Worm (Caenorhabditis elegans) whole organism, L4 larva: Measurements from ENCODE around the gene grl-4.

ENCODE experiments used
- F10B5.3 ChIP-seq: sonication (generic microtip); optimal IDR thresholded peaks from 2 replicates; lab custom pipeline; 2016; ENCODE audit warnings: mild to moderate bottlenecking, missing genetic modification characterization, missing compliant biosample characterization
- F44E2.7 ChIP-seq: fragments of 200-800 bp; sonication (Bioruptor generic); IDR thresholded peaks from 2 replicates; pipeline ENCODE4 v2.1.2; 2022; ENCODE audit warnings: missing genetic modification characterization, missing compliant biosample characterization
- T26A8.4 ChIP-seq: fragments of 200-800 bp; sonication (Bioruptor generic); IDR thresholded peaks from 2 replicates; pipeline ENCODE4 v1.3.6; 2022; ENCODE audit warnings: missing genetic modification characterization, missing compliant biosample characterization
- aha-1 ChIP-seq: fragments of 150-350 bp; peaks from one replicate; lab custom pipeline; 2014; ENCODE audit warnings: missing biosample characterization, missing genetic modification characterization
- ceh-20 ChIP-seq: fragments of 200-800 bp; sonication (Bioruptor generic); IDR thresholded peaks from 2 replicates; pipeline ENCODE4 v1.3.6; 2022; ENCODE audit warnings: missing genetic modification reagents, missing genetic modification characterization, missing compliant biosample characterization
- daf-16 ChIP-seq, 3 experiments: sonication (generic microtip); optimal IDR thresholded peaks; 2 replicates each; lab custom pipeline; 2016 to 2017; ENCODE audit warnings: missing genetic modification characterization in 3 of 3, missing genetic modification reagents in 3 of 3, mild to moderate bottlenecking in 2 of 3, missing compliant biosample characterization in 2 of 3, missing biosample characterization in 1 of 3, moderate library complexity in 1 of 3
- daf-8 ChIP-seq: fragments of 200-800 bp; sonication (Bioruptor generic); IDR thresholded peaks from 2 replicates; pipeline ENCODE4 v1.3.6; 2022; ENCODE audit warnings: missing genetic modification characterization, missing compliant biosample characterization
- dmd-6 ChIP-seq: fragments of 200-800 bp; sonication (Bioruptor generic); IDR thresholded peaks from 2 replicates; pipeline ENCODE4 v1.3.6; 2022; ENCODE audit warnings: missing genetic modification reagents, missing genetic modification characterization, missing compliant biosample characterization
- dmd-9 ChIP-seq: fragments of 200-800 bp; sonication (Bioruptor generic); IDR thresholded peaks from 2 replicates; pipeline ENCODE4 v1.3.6; 2022; ENCODE audit warnings: missing genetic modification reagents, missing genetic modification characterization, missing compliant biosample characterization
- dpl-1 ChIP-seq: fragments of 150-350 bp; optimal IDR thresholded peaks from 2 replicates; lab custom pipeline; 2014; ENCODE audit warnings: missing biosample characterization, missing genetic modification reagents, missing genetic modification characterization
- dve-1 ChIP-seq: sonication (generic microtip); optimal IDR thresholded peaks from 2 replicates; lab custom pipeline; 2017; ENCODE audit warnings: antibody characterized with exemption, mild to moderate bottlenecking, missing genetic modification characterization, missing compliant biosample characterization; ENCODE audit not compliant: insufficient read depth
- egl-43 ChIP-seq: fragments of 200-800 bp; sonication (Bioruptor generic); IDR thresholded peaks from 2 replicates; pipeline ENCODE4 v1.3.6; 2022; ENCODE audit warnings: missing genetic modification reagents, missing genetic modification characterization, missing compliant biosample characterization
- gei-8 ChIP-seq: fragments of 200-800 bp; sonication (Bioruptor generic); optimal IDR thresholded peaks from 2 replicates; lab custom pipeline; 2018; ENCODE audit warnings: mild to moderate bottlenecking, missing genetic modification characterization, missing compliant biosample characterization
- hif-1 ChIP-seq, 2 experiments: sonication (generic microtip); optimal IDR thresholded peaks; 2 replicates each; lab custom pipeline; 2016 to 2017; ENCODE audit warnings: missing compliant biosample characterization in 2 of 2, missing genetic modification characterization in 2 of 2, missing genetic modification reagents in 2 of 2, missing genotype in 2 of 2, mild to moderate bottlenecking in 1 of 2
- hlh-11 ChIP-seq: fragments of 200-800 bp; sonication (Bioruptor generic); optimal IDR thresholded peaks from 2 replicates; lab custom pipeline; 2018; ENCODE audit warnings: mild to moderate bottlenecking, missing genetic modification characterization, missing compliant biosample characterization
- hlh-30 ChIP-seq: sonication (generic microtip); optimal IDR thresholded peaks from 2 replicates; lab custom pipeline; 2017; ENCODE audit warnings: antibody characterized with exemption, mild to moderate bottlenecking, missing genetic modification characterization, missing compliant biosample characterization; ENCODE audit not compliant: insufficient read depth
- lin-1 ChIP-seq: fragments of 200-800 bp; sonication (Bioruptor generic); IDR thresholded peaks from 2 replicates; pipeline ENCODE4 v1.3.6; 2022; ENCODE audit warnings: missing genetic modification reagents, missing genetic modification characterization, missing compliant biosample characterization
- lin-15B ChIP-seq: fragments of 150-350 bp; sonication (generic microtip); optimal IDR thresholded peaks from 3 replicates; lab custom pipeline; 2014; ENCODE audit warnings: missing biosample characterization, missing genetic modification characterization
- lir-3 ChIP-seq: sonication (generic microtip); optimal IDR thresholded peaks from 2 replicates; lab custom pipeline; 2016; ENCODE audit warnings: mild to moderate bottlenecking, missing genetic modification characterization, missing compliant biosample characterization
- madf-5 ChIP-seq, 2 experiments: fragments of 200-800 bp; sonication (Bioruptor generic); IDR thresholded peaks; 2 replicates each; pipeline ENCODE4 v1.3.6; 2022; ENCODE audit warnings: missing compliant biosample characterization in 2 of 2, missing genetic modification characterization in 2 of 2
- mes-2 ChIP-seq: sonication (generic microtip); optimal IDR thresholded peaks from 2 replicates; lab custom pipeline; 2016; ENCODE audit warnings: missing genotype, mild to moderate bottlenecking, missing genetic modification characterization, missing compliant biosample characterization; ENCODE audit not compliant: poor library complexity, severe bottlenecking
- nhr-102 ChIP-seq: sonication (generic microtip); optimal IDR thresholded peaks from 2 replicates; lab custom pipeline; 2016; ENCODE audit warnings: mild to moderate bottlenecking, missing genetic modification characterization, moderate library complexity, missing compliant biosample characterization
- nhr-11 ChIP-seq: fragments of 150-350 bp; optimal IDR thresholded peaks from 2 replicates; lab custom pipeline; 2014; ENCODE audit warnings: missing biosample characterization, missing genetic modification characterization
- nhr-25 ChIP-seq: sonication (generic microtip); optimal IDR thresholded peaks from 2 replicates; lab custom pipeline; 2017; ENCODE audit warnings: missing genetic modification characterization, mild to moderate bottlenecking, missing compliant biosample characterization, antibody characterized with exemption, moderate library complexity, borderline replicate concordance; ENCODE audit not compliant: insufficient read depth
- nhr-28 ChIP-seq: fragments of 150-350 bp; optimal IDR thresholded peaks from 2 replicates; lab custom pipeline; 2014; ENCODE audit warnings: missing biosample characterization, missing genetic modification characterization
- nhr-41 ChIP-seq: fragments of 200-800 bp; sonication (Bioruptor generic); IDR thresholded peaks from 2 replicates; pipeline ENCODE4 v1.3.6; 2022; ENCODE audit warnings: missing genetic modification reagents, missing genetic modification characterization, missing compliant biosample characterization
- nhr-6 ChIP-seq: fragments of 150-350 bp; optimal IDR thresholded peaks from 2 replicates; lab custom pipeline; 2014; ENCODE audit warnings: missing biosample characterization, missing genetic modification characterization
- nhr-77 ChIP-seq: fragments of 150-350 bp; optimal IDR thresholded peaks from 2 replicates; lab custom pipeline; 2014; ENCODE audit warnings: missing biosample characterization, missing genetic modification characterization
- pqm-1 ChIP-seq: sonication (generic microtip); optimal IDR thresholded peaks from 2 replicates; lab custom pipeline; 2017; ENCODE audit warnings: missing biosample characterization, missing genetic modification characterization
- rbr-2 ChIP-seq: sonication (generic microtip); optimal IDR thresholded peaks from 2 replicates; lab custom pipeline; 2016; ENCODE audit warnings: missing genotype, missing genetic modification characterization, missing compliant biosample characterization
- saeg-2 ChIP-seq: fragments of 200-800 bp; sonication (Bioruptor generic); IDR thresholded peaks from 2 replicates; pipeline ENCODE4 v1.3.6; 2022; ENCODE audit warnings: missing genetic modification reagents, missing genetic modification characterization, missing compliant biosample characterization
- set-16 ChIP-seq: fragments of 200-800 bp; sonication (Bioruptor generic); IDR thresholded peaks from 2 replicates; pipeline ENCODE4 v1.3.6; 2022; ENCODE audit warnings: missing genetic modification reagents, missing genetic modification characterization, missing compliant biosample characterization
- skn-1 ChIP-seq: fragments of 150-350 bp; optimal IDR thresholded peaks from 2 replicates; lab custom pipeline; 2014; ENCODE audit warnings: missing biosample characterization, missing genetic modification characterization
- snpc-4 ChIP-seq: fragments of 150-350 bp; optimal IDR thresholded peaks from 2 replicates; lab custom pipeline; 2014; ENCODE audit warnings: missing biosample characterization, missing genetic modification characterization
- spr-1 ChIP-seq: sonication (generic microtip); optimal IDR thresholded peaks from 2 replicates; lab custom pipeline; 2016; ENCODE audit warnings: mild to moderate bottlenecking, missing genetic modification characterization, missing compliant biosample characterization
- unc-62 ChIP-seq, 3 experiments: fragments of 150-350 bp in 1 of 3; sonication (generic microtip); optimal IDR thresholded peaks in 2 of 3; peaks in 1 of 3; 1 replicate in 1 of 3; 2 replicates in 2 of 3; lab custom pipeline; 2014 to 2017; ENCODE audit warnings: missing biosample characterization in 3 of 3, missing genetic modification characterization in 3 of 3, missing genetic modification reagents in 3 of 3, missing genotype in 1 of 3
- zfp-2 ChIP-seq: sonication (generic microtip); optimal IDR thresholded peaks from 2 replicates; lab custom pipeline; 2016; ENCODE audit warnings: mild to moderate bottlenecking, missing genetic modification characterization, missing compliant biosample characterization
- zip-11 ChIP-seq: fragments of 200-800 bp; sonication (Bioruptor generic); IDR thresholded peaks from 2 replicates; pipeline ENCODE4 v1.3.6; 2022; ENCODE audit warnings: missing genetic modification characterization, missing compliant biosample characterization
- ztf-7 ChIP-seq: fragments of 150-350 bp; optimal IDR thresholded peaks from 2 replicates; lab custom pipeline; 2014; ENCODE audit warnings: missing biosample characterization, missing genetic modification characterization

grl-4 gene

DNA sequence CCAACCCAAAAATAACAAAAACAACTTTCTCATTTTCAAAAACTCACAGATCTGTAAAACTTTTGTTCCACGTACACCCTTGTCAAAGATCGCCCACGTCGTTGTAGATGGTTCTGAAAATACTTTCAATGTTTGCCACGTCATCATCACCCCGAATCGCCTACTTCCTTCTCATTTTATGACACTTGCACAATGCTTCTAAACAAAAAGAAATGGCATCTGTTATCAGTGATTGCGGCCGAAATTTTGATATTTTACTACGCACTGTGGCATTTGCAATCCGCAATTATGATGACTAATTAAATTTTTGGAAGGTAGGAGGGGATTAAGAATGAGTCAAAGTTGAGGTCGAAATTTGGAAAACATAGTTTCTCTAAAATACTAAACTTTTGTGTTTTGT is 15.1 kb upstream of the grl-4 start:
- TF ChIP-seq aha-1: peak; percentile 62
- TF ChIP-seq skn-1 (tag; lab: Kevin White, UChicago): no peak
- TF ChIP-seq dmd-6 (GFP tag; lab: Robert Waterston, UW): peak; percentile 56
- no peak for TF ChIP-seq madf-5 (GFP tag; IDR thresholded peaks at IDR 0.05; lab: Robert Waterston, UW)
- no peak for TF ChIP-seq lin-15B
- peak; percentile 36 for TF ChIP-seq nhr-28
- TF ChIP-seq unc-62 (GFP tag; optimal IDR thresholded peaks at IDR 0.05 in 1 of 2; lab: Kevin White, UChicago): peak in 1 of 2 experiments; percentile 74
- TF ChIP-seq unc-62 (tag; optimal IDR thresholded peaks at IDR 0.05; lab: Kevin White, UChicago): no peak
- TF ChIP-seq dve-1 (tag; lab: Kevin White, UChicago): peak; percentile 37
- TF ChIP-seq hif-1 (tag; optimal IDR thresholded peaks at IDR 0.05; lab: Kevin White, UChicago): no peak
- no peak for TF ChIP-seq daf-16 (GFP tag; optimal IDR thresholded peaks at IDR 0.05; lab: Kevin White, UChicago)
- peak; percentile 50 for TF ChIP-seq daf-16 (tag; optimal IDR thresholded peaks at IDR 0.05; lab: Kevin White, UChicago)
- peak; percentile 77 for TF ChIP-seq pqm-1 (tag; lab: Kevin White, UChicago)
- peak; percentile 31 for TF ChIP-seq hlh-11

- no peak for TF ChIP-seq ztf-7 (tag; lab: Kevin White, UChicago)
- TF ChIP-seq unc-62 (GFP tag; optimal IDR thresholded peaks at IDR 0.05 in 1 of 2; lab: Kevin White, UChicago): peak in 1 of 2 experiments; percentile 98
- TF ChIP-seq unc-62 (tag; optimal IDR thresholded peaks at IDR 0.05; lab: Kevin White, UChicago): no peak
- TF ChIP-seq, all 104 proteins: peak for 1
Observed at ce11 chrIV:7324913-7325312, 14.4 kb upstream of the grl-4 start.

ce11 chrIV:7323904-7324303 is 13.3 kb upstream of the grl-4 start:
- peak; percentile 90 for TF ChIP-seq aha-1
- no peak for TF ChIP-seq rbr-2 (tag; lab: Kevin White, UChicago)
- TF ChIP-seq gei-8 (GFP tag; lab: Kevin White, UChicago): no peak

DNA sequence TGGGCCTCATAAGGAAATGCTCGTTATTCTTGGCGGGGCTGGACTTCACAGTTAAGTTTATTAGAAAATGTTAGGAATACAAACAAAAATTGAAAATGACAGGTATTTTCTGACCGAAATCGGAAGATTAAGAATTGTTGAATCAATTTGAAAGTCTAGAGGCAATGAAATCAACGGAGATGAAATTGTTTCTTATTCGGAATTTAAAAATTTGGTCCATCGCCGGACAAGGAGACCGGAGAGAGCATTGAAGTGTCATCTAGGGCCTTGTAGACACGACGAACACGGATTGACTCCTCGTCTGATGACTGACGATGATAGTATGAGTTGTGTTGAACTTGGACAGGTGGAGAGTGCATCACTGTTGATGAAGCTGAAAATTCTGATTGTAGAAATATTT is 10.1 kb upstream of the grl-4 start:
- TF ChIP-seq unc-62 (GFP tag; optimal IDR thresholded peaks at IDR 0.05 in 1 of 2; lab: Kevin White, UChicago): peak in 1 of 2 experiments; percentile 92
- TF ChIP-seq unc-62 (tag; optimal IDR thresholded peaks at IDR 0.05; lab: Kevin White, UChicago): no peak
- no peak for TF ChIP-seq zip-11 (GFP tag; lab: Robert Waterston, UW)

ce11 chrIV:7319931-7320435 is 9.4 kb upstream of the grl-4 start:
- peak; percentile 36 for TF ChIP-seq nhr-77 (tag; lab: Kevin White, UChicago)
- peak; percentile 53; the same call in 1 of the 2 replicates for TF ChIP-seq lin-1 (GFP tag; lab: Robert Waterston, UW)
- no peak for TF ChIP-seq F44E2.7 (GFP tag; lab: Robert Waterston, UW)
- 0 out of 2 replicates have a peak, but pooled peaks have one; percentile 22 for TF ChIP-seq saeg-2 (GFP tag; lab: Robert Waterston, UW)
- peak; percentile 12 for TF ChIP-seq ztf-7 (tag; lab: Kevin White, UChicago)
- TF ChIP-seq daf-8 (GFP tag; lab: Robert Waterston, UW): no peak
- TF ChIP-seq snpc-4: no peak
- peak; percentile 82 for TF ChIP-seq set-16 (GFP tag; lab: Robert Waterston, UW)
- TF ChIP-seq T26A8.4: peak; percentile 77
- TF ChIP-seq dmd-9 (GFP tag; lab: Robert Waterston, UW): 0 out of 2 replicates have a peak, but pooled peaks have one; percentile 6
- peak; percentile 52 for TF ChIP-seq dpl-1 (GFP tag; lab: Kevin White, UChicago)
- TF ChIP-seq daf-16 (GFP tag; optimal IDR thresholded peaks at IDR 0.05; lab: Kevin White, UChicago): peak; percentile 10 to 97
- peak; percentile 74 for TF ChIP-seq daf-16 (tag; optimal IDR thresholded peaks at IDR 0.05; lab: Kevin White, UChicago)
- peak; percentile 16 for TF ChIP-seq F10B5.3 (tag; lab: Kevin White, UChicago)
- peak; percentile 79 for TF ChIP-seq spr-1
- peak; percentile 9 for TF ChIP-seq nhr-6 (tag; lab: Kevin White, UChicago)
- TF ChIP-seq hif-1 (tag; optimal IDR thresholded peaks at IDR 0.05; lab: Kevin White, UChicago): peak in 1 of 2 experiments; percentile 74
- TF ChIP-seq lir-3 (tag; lab: Kevin White, UChicago): no peak
- peak; percentile 44 for TF ChIP-seq mes-2 (tag; lab: Kevin White, UChicago)
- TF ChIP-seq nhr-41: no peak
- peak; percentile 24 for TF ChIP-seq nhr-102 (tag; lab: Kevin White, UChicago)
- no peak for TF ChIP-seq madf-5 (GFP tag; IDR thresholded peaks at IDR 0.05; lab: Robert Waterston, UW)
- TF ChIP-seq hlh-30 (tag; lab: Kevin White, UChicago): peak; percentile 94
- TF ChIP-seq ceh-20 (GFP tag; lab: Robert Waterston, UW): peak; percentile 89
- TF ChIP-seq nhr-25 (tag; lab: Kevin White, UChicago): peak; percentile 9
- peak; percentile 97 for TF ChIP-seq hlh-11
- TF ChIP-seq nhr-11: peak; percentile 84
- TF ChIP-seq zfp-2 (tag; lab: Kevin White, UChicago): peak; percentile 53
- peak; percentile 88 for TF ChIP-seq nhr-28
- peak; percentile 89 for TF ChIP-seq egl-43 (GFP tag; lab: Robert Waterston, UW)
- peak; percentile 99 for TF ChIP-seq aha-1
